Worm (Caenorhabditis elegans) whole organism, L4 larva: ENCODE measurements around the gene F13C5.2.

Experiments
- D1046.2 ChIP-seq: fragments of 200-800 bp; sonication (Bioruptor generic); IDR thresholded peaks from 2 replicates; pipeline ENCODE4 v1.3.6; 2022; ENCODE audit warnings: missing genetic modification characterization, missing compliant biosample characterization
- F10B5.3 ChIP-seq: sonication (generic microtip); optimal IDR thresholded peaks from 2 replicates; lab custom pipeline; 2016; ENCODE audit warnings: mild to moderate bottlenecking, missing genetic modification characterization, missing compliant biosample characterization
- F37D6.2 ChIP-seq: sonication (generic microtip); optimal IDR thresholded peaks from 2 replicates; lab custom pipeline; 2016; ENCODE audit warnings: mild to moderate bottlenecking, missing genetic modification characterization, missing compliant biosample characterization
- F44E2.7 ChIP-seq: fragments of 200-800 bp; sonication (Bioruptor generic); IDR thresholded peaks from 2 replicates; pipeline ENCODE4 v2.1.2; 2022; ENCODE audit warnings: missing genetic modification characterization, missing compliant biosample characterization
- T26A8.4 ChIP-seq: fragments of 200-800 bp; sonication (Bioruptor generic); IDR thresholded peaks from 2 replicates; pipeline ENCODE4 v1.3.6; 2022; ENCODE audit warnings: missing genetic modification characterization, missing compliant biosample characterization
- ZK546.5 ChIP-seq, 2 experiments: sonication (generic microtip); optimal IDR thresholded peaks; 2 replicates each; lab custom pipeline; 2017; ENCODE audit warnings: missing biosample characterization in 2 of 2, missing genetic modification characterization in 2 of 2
- ceh-32 ChIP-seq: sonication (generic microtip); optimal IDR thresholded peaks from 2 replicates; lab custom pipeline; 2016; ENCODE audit warnings: mild to moderate bottlenecking, missing genetic modification characterization, missing compliant biosample characterization; ENCODE audit not compliant: poor library complexity
- ceh-82 ChIP-seq: sonication (generic microtip); optimal IDR thresholded peaks from 2 replicates; lab custom pipeline; 2017; ENCODE audit warnings: missing biosample characterization, missing genetic modification characterization
- ctbp-1 ChIP-seq: fragments of 200-800 bp; sonication (Bioruptor generic); IDR thresholded peaks from 2 replicates; pipeline ENCODE4 v1.3.6; 2022; ENCODE audit warnings: missing genetic modification reagents, missing genetic modification characterization, missing compliant biosample characterization
- daf-16 ChIP-seq, 3 experiments: sonication (generic microtip); optimal IDR thresholded peaks; 2 replicates each; lab custom pipeline; 2016 to 2017; ENCODE audit warnings: missing genetic modification characterization in 3 of 3, missing genetic modification reagents in 3 of 3, mild to moderate bottlenecking in 2 of 3, missing compliant biosample characterization in 2 of 3, missing biosample characterization in 1 of 3, moderate library complexity in 1 of 3
- dmd-9 ChIP-seq: fragments of 200-800 bp; sonication (Bioruptor generic); IDR thresholded peaks from 2 replicates; pipeline ENCODE4 v1.3.6; 2022; ENCODE audit warnings: missing genetic modification reagents, missing genetic modification characterization, missing compliant biosample characterization
- dve-1 ChIP-seq: sonication (generic microtip); optimal IDR thresholded peaks from 2 replicates; lab custom pipeline; 2017; ENCODE audit warnings: antibody characterized with exemption, mild to moderate bottlenecking, missing genetic modification characterization, missing compliant biosample characterization; ENCODE audit not compliant: insufficient read depth
- fos-1 ChIP-seq: fragments of 150-350 bp; optimal IDR thresholded peaks from 2 replicates; lab custom pipeline; 2014; ENCODE audit warnings: missing biosample characterization, missing genetic modification characterization
- hlh-11 ChIP-seq: fragments of 200-800 bp; sonication (Bioruptor generic); optimal IDR thresholded peaks from 2 replicates; lab custom pipeline; 2018; ENCODE audit warnings: mild to moderate bottlenecking, missing genetic modification characterization, missing compliant biosample characterization
- hlh-30 ChIP-seq: sonication (generic microtip); optimal IDR thresholded peaks from 2 replicates; lab custom pipeline; 2017; ENCODE audit warnings: antibody characterized with exemption, mild to moderate bottlenecking, missing genetic modification characterization, missing compliant biosample characterization; ENCODE audit not compliant: insufficient read depth
- hmg-1.1 ChIP-seq: fragments of 200-800 bp; sonication (Bioruptor generic); IDR thresholded peaks from 2 replicates; pipeline ENCODE4 v1.3.6; 2022; ENCODE audit warnings: missing genetic modification reagents, missing genetic modification characterization, missing compliant biosample characterization
- lin-39 ChIP-seq: fragments of 150-350 bp; optimal IDR thresholded peaks from 2 replicates; lab custom pipeline; 2014; ENCODE audit warnings: missing biosample characterization, missing genetic modification reagents, missing genetic modification characterization
- mep-1 ChIP-seq: fragments of 150-350 bp; sonication (generic microtip); optimal IDR thresholded peaks from 3 replicates; lab custom pipeline; 2014; ENCODE audit warnings: missing biosample characterization, missing genetic modification characterization
- mes-2 ChIP-seq: sonication (generic microtip); optimal IDR thresholded peaks from 2 replicates; lab custom pipeline; 2016; ENCODE audit warnings: missing genotype, mild to moderate bottlenecking, missing genetic modification characterization, missing compliant biosample characterization; ENCODE audit not compliant: poor library complexity, severe bottlenecking
- mxl-2 ChIP-seq: fragments of 200-800 bp; sonication (Bioruptor generic); conservative IDR thresholded peaks from 2 replicates; pipeline ENCODE4 v1.3.6; 2022; ENCODE audit warnings: missing genetic modification reagents, missing genetic modification characterization, missing compliant biosample characterization
- nhr-111 ChIP-seq: fragments of 200-800 bp; sonication (Bioruptor generic); optimal IDR thresholded peaks from 2 replicates; lab custom pipeline; 2018; ENCODE audit warnings: mild to moderate bottlenecking, missing genetic modification characterization, missing compliant biosample characterization
- nhr-6 ChIP-seq: fragments of 150-350 bp; optimal IDR thresholded peaks from 2 replicates; lab custom pipeline; 2014; ENCODE audit warnings: missing biosample characterization, missing genetic modification characterization
- nhr-76 ChIP-seq: fragments of 150-350 bp; optimal IDR thresholded peaks from 2 replicates; lab custom pipeline; 2014; ENCODE audit warnings: missing biosample characterization, missing genetic modification characterization
- pqm-1 ChIP-seq: sonication (generic microtip); optimal IDR thresholded peaks from 2 replicates; lab custom pipeline; 2017; ENCODE audit warnings: missing biosample characterization, missing genetic modification characterization
- rbr-2 ChIP-seq: sonication (generic microtip); optimal IDR thresholded peaks from 2 replicates; lab custom pipeline; 2016; ENCODE audit warnings: missing genotype, missing genetic modification characterization, missing compliant biosample characterization
- skn-1 ChIP-seq: fragments of 150-350 bp; optimal IDR thresholded peaks from 2 replicates; lab custom pipeline; 2014; ENCODE audit warnings: missing biosample characterization, missing genetic modification characterization
- snpc-1.2 ChIP-seq: fragments of 200-800 bp; sonication (Bioruptor generic); IDR thresholded peaks from 2 replicates; pipeline ENCODE4 v1.3.6; 2022; ENCODE audit warnings: missing genetic modification reagents, missing genetic modification characterization, missing compliant biosample characterization
- spr-3 ChIP-seq: fragments of 200-800 bp; sonication (Bioruptor generic); optimal IDR thresholded peaks from 2 replicates; lab custom pipeline; 2018; ENCODE audit warnings: mild to moderate bottlenecking, missing genetic modification characterization, missing compliant biosample characterization
- zfp-3 ChIP-seq: fragments of 200-800 bp; sonication (Bioruptor generic); conservative IDR thresholded peaks from 2 replicates; pipeline ENCODE4 v1.3.6; 2022; ENCODE audit warnings: missing genetic modification reagents, missing genetic modification characterization, missing compliant biosample characterization
- zip-2 ChIP-seq: fragments of 150-350 bp; optimal IDR thresholded peaks from 2 replicates; lab custom pipeline; 2014; ENCODE audit warnings: missing biosample characterization, missing genetic modification characterization
- ztf-11 ChIP-seq: fragments of 150-350 bp; optimal IDR thresholded peaks from 2 replicates; lab custom pipeline; 2014; ENCODE audit warnings: missing biosample characterization, missing genetic modification characterization
- ztf-7 ChIP-seq: fragments of 150-350 bp; optimal IDR thresholded peaks from 2 replicates; lab custom pipeline; 2014; ENCODE audit warnings: missing biosample characterization, missing genetic modification characterization

The F13C5.2 gene

DNA sequence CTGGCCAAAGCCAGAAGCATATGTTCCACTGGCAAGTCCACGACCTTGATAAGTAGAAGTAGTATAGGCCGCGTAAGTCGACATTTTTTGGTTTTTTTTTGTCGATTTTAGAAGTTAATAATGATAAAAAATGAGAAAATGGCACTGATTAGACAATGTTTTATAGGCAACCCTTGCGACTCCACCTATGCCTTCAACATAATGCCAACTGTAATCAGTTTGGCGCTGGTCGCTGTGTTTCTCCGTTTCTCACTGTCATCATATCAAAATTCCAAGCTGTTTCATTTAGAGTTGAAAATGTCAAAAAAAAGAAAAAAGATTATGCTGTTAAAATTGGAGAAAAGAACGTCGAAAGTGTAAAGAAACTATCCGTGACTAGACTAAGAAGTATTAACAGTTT is 51.8 kb downstream of the F13C5.2 start (continued):
- TF ChIP-seq F37D6.2 = no peak
- TF ChIP-seq lin-39 (tag; lab: Kevin White, UChicago) = no peak
- no peak for TF ChIP-seq dmd-9
- TF ChIP-seq mxl-2 (GFP tag; lab: Robert Waterston, UW) = no peak
- TF ChIP-seq D1046.2 (GFP tag; lab: Robert Waterston, UW) = no peak
- TF ChIP-seq nhr-76 (tag; lab: Kevin White, UChicago) = no peak
- TF ChIP-seq zfp-3 = no peak
- TF ChIP-seq nhr-6 = peak; percentile 24
- no peak for TF ChIP-seq daf-16 (GFP tag; optimal IDR thresholded peaks at IDR 0.05; lab: Kevin White, UChicago)
- TF ChIP-seq daf-16 (tag; optimal IDR thresholded peaks at IDR 0.05; lab: Kevin White, UChicago) = peak; percentile 78
- TF ChIP-seq ztf-11 (tag; lab: Kevin White, UChicago) = no peak
- peak; percentile 73 for TF ChIP-seq dve-1 (tag; lab: Kevin White, UChicago)
- TF ChIP-seq hlh-30 = no peak
- TF ChIP-seq mep-1 = no peak
- TF ChIP-seq rbr-2 = no peak
- TF ChIP-seq F44E2.7 = no peak
- TF ChIP-seq snpc-1.2 (GFP tag; lab: Robert Waterston, UW) = no peak
- no peak for TF ChIP-seq ctbp-1 (GFP tag; lab: Robert Waterston, UW)
- TF ChIP-seq T26A8.4 (GFP tag; lab: Robert Waterston, UW) = no peak
- TF ChIP-seq ztf-7 (tag; lab: Kevin White, UChicago) = no peak
- TF ChIP-seq hmg-1.1 (GFP tag; lab: Robert Waterston, UW) = no peak
- TF ChIP-seq pqm-1 (tag; lab: Kevin White, UChicago) = peak; percentile 94
- no peak for TF ChIP-seq ceh-82 (tag; lab: Kevin White, UChicago)
- no peak for TF ChIP-seq fos-1 (tag; lab: Kevin White, UChicago)
- no peak for TF ChIP-seq skn-1 (tag; lab: Kevin White, UChicago)
- no peak for TF ChIP-seq F10B5.3 (tag; lab: Kevin White, UChicago)
- TF ChIP-seq spr-3 (GFP tag; lab: Kevin White, UChicago) = no peak
- peak; percentile 71 for TF ChIP-seq hlh-11 (tag; lab: Kevin White, UChicago)
- no peak for TF ChIP-seq ZK546.5 (tag; optimal IDR thresholded peaks at IDR 0.05; lab: Kevin White, UChicago)
- TF ChIP-seq mes-2 = peak; percentile 23
- no peak for TF ChIP-seq nhr-111
- no peak for TF ChIP-seq ceh-32 (tag; lab: Kevin White, UChicago)
- TF ChIP-seq zip-2 (tag; lab: Kevin White, UChicago) = no peak
